Worm (Caenorhabditis elegans) whole organism, L1 larva: ENCODE data around the gene fbxb-55.

ENCODE experiments used
- C04F5.9 ChIP-seq: sonication (generic microtip); optimal IDR thresholded peaks from 2 replicates; lab custom pipeline; 2016; ENCODE audit warnings: missing genetic modification characterization, missing compliant biosample characterization
- C16A3.4 ChIP-seq: fragments of 150-350 bp; optimal IDR thresholded peaks from 2 replicates; lab custom pipeline; 2014; ENCODE audit warnings: missing biosample characterization, missing genetic modification characterization
- F16B12.6 ChIP-seq: fragments of 150-350 bp; optimal IDR thresholded peaks from 2 replicates; lab custom pipeline; 2014; ENCODE audit warnings: missing biosample characterization, missing genetic modification characterization
- aha-1 ChIP-seq: fragments of 150-350 bp; optimal IDR thresholded peaks from 2 replicates; lab custom pipeline; 2014; ENCODE audit warnings: missing biosample characterization, missing genetic modification characterization
- alr-1 ChIP-seq: fragments of 200-800 bp; sonication (Bioruptor generic); optimal IDR thresholded peaks from 2 replicates; lab custom pipeline; 2018; ENCODE audit warnings: borderline replicate concordance, mild to moderate bottlenecking, missing genetic modification characterization, missing compliant biosample characterization
- ceh-8 ChIP-seq: fragments of 200-800 bp; sonication (Bioruptor generic); optimal IDR thresholded peaks from 2 replicates; lab custom pipeline; 2018; ENCODE audit warnings: mild to moderate bottlenecking, missing genetic modification characterization, moderate library complexity, missing compliant biosample characterization
- ceh-90 ChIP-seq: sonication (generic microtip); optimal IDR thresholded peaks from 2 replicates; lab custom pipeline; 2016; ENCODE audit warnings: missing genetic modification characterization, missing compliant biosample characterization
- dpl-1 ChIP-seq, 3 experiments: fragments of 150-350 bp in 2 of 3; sonication (generic microtip) in 1 of 3; optimal IDR thresholded peaks; 2 replicates each; lab custom pipeline; 2014 to 2017; ENCODE audit warnings: missing biosample characterization in 3 of 3, missing genetic modification characterization in 3 of 3, missing genetic modification reagents in 3 of 3
- dsc-1 ChIP-seq: sonication (generic microtip); optimal IDR thresholded peaks from 2 replicates; lab custom pipeline; 2016; ENCODE audit warnings: mild to moderate bottlenecking, missing genetic modification characterization, missing compliant biosample characterization
- efl-3 ChIP-seq: fragments of 200-800 bp; sonication (Bioruptor generic); optimal IDR thresholded peaks from 2 replicates; lab custom pipeline; 2018; ENCODE audit warnings: mild to moderate bottlenecking, missing genetic modification characterization, missing compliant biosample characterization
- egl-13 ChIP-seq: sonication (generic microtip); optimal IDR thresholded peaks from 2 replicates; lab custom pipeline; 2016; ENCODE audit warnings: missing genotype, missing genetic modification reagents, missing genetic modification characterization, missing compliant biosample characterization
- egl-27 ChIP-seq, 2 experiments: fragments of 150-350 bp in 1 of 2; sonication (generic microtip); optimal IDR thresholded peaks; 3 replicates each; lab custom pipeline; 2017 to 2018; ENCODE audit warnings: missing biosample characterization in 2 of 2, missing genetic modification characterization in 2 of 2, missing genetic modification reagents in 2 of 2
- fkh-4 ChIP-seq: sonication (generic microtip); optimal IDR thresholded peaks from 2 replicates; lab custom pipeline; 2016; ENCODE audit warnings: missing compliant biosample characterization, missing genetic modification characterization, borderline replicate concordance
- fkh-8 ChIP-seq: sonication (generic microtip); optimal IDR thresholded peaks from 2 replicates; lab custom pipeline; 2016; ENCODE audit warnings: mild to moderate bottlenecking, missing genetic modification characterization, missing compliant biosample characterization
- fos-1 ChIP-seq: fragments of 150-350 bp; optimal IDR thresholded peaks from 2 replicates; lab custom pipeline; 2014; ENCODE audit warnings: missing biosample characterization, missing genetic modification characterization
- irx-1 ChIP-seq: sonication (generic microtip); optimal IDR thresholded peaks from 2 replicates; lab custom pipeline; 2016; ENCODE audit warnings: missing genetic modification characterization, missing compliant biosample characterization
- isw-1 ChIP-seq: fragments of 200-800 bp; sonication (Bioruptor generic); IDR thresholded peaks from 2 replicates; pipeline ENCODE4 v1.3.6; 2022; ENCODE audit warnings: missing genetic modification characterization, missing compliant biosample characterization
- jun-1 ChIP-seq: fragments of 150-350 bp; optimal IDR thresholded peaks from 2 replicates; lab custom pipeline; 2014; ENCODE audit warnings: missing biosample characterization, missing genetic modification reagents, missing genetic modification characterization
- lin-13 ChIP-seq: fragments of 150-350 bp; optimal IDR thresholded peaks from 2 replicates; lab custom pipeline; 2014; ENCODE audit warnings: missing biosample characterization, missing genetic modification reagents, missing genetic modification characterization
- lin-15B ChIP-seq: fragments of 150-350 bp; sonication (generic microtip); optimal IDR thresholded peaks from 3 replicates; lab custom pipeline; 2014; ENCODE audit warnings: missing biosample characterization, missing genetic modification characterization
- lin-35 ChIP-seq, 2 experiments: fragments of 150-350 bp; optimal IDR thresholded peaks; 2 replicates each; lab custom pipeline; 2014; ENCODE audit warnings: missing biosample characterization in 2 of 2, missing genetic modification characterization in 2 of 2, missing genetic modification reagents in 2 of 2
- lin-39 ChIP-seq: fragments of 150-350 bp; optimal IDR thresholded peaks from 2 replicates; lab custom pipeline; 2014; ENCODE audit warnings: missing biosample characterization, missing genetic modification reagents, missing genetic modification characterization
- lsy-2 ChIP-seq, 2 experiments: fragments of 150-350 bp; optimal IDR thresholded peaks; 2 replicates each; lab custom pipeline; 2014; ENCODE audit warnings: missing biosample characterization in 2 of 2, missing genetic modification characterization in 2 of 2
- mep-1 ChIP-seq: fragments of 150-350 bp; optimal IDR thresholded peaks from 2 replicates; lab custom pipeline; 2014; ENCODE audit warnings: missing biosample characterization, missing genetic modification characterization
- nhr-11 ChIP-seq: fragments of 150-350 bp; optimal IDR thresholded peaks from 2 replicates; lab custom pipeline; 2014; ENCODE audit warnings: missing biosample characterization, missing genetic modification characterization
- nhr-12 ChIP-seq: sonication (generic microtip); optimal IDR thresholded peaks from 2 replicates; lab custom pipeline; 2017; ENCODE audit warnings: missing biosample characterization, missing genetic modification characterization
- nhr-20 ChIP-seq: sonication (generic microtip); optimal IDR thresholded peaks from 2 replicates; lab custom pipeline; 2016; ENCODE audit warnings: mild to moderate bottlenecking, missing genetic modification characterization, missing compliant biosample characterization
- nhr-237 ChIP-seq: fragments of 150-350 bp; optimal IDR thresholded peaks from 2 replicates; lab custom pipeline; 2014; ENCODE audit warnings: missing biosample characterization, missing genetic modification characterization
- nhr-47 ChIP-seq: sonication (generic microtip); optimal IDR thresholded peaks from 2 replicates; lab custom pipeline; 2016; ENCODE audit warnings: mild to moderate bottlenecking, missing genetic modification characterization, moderate library complexity, missing compliant biosample characterization
- nhr-71 ChIP-seq: sonication (generic microtip); optimal IDR thresholded peaks from 2 replicates; lab custom pipeline; 2016; ENCODE audit warnings: mild to moderate bottlenecking, missing genetic modification characterization, moderate library complexity, missing compliant biosample characterization
- nhr-76 ChIP-seq: sonication (generic microtip); optimal IDR thresholded peaks from 2 replicates; lab custom pipeline; 2017; ENCODE audit warnings: missing biosample characterization, missing genetic modification characterization
- nhr-84 ChIP-seq: sonication (generic microtip); optimal IDR thresholded peaks from 2 replicates; lab custom pipeline; 2017; ENCODE audit warnings: missing biosample characterization, missing genetic modification characterization
- nhr-85 ChIP-seq: sonication (generic microtip); peaks from one replicate; lab custom pipeline; 2016; ENCODE audit warnings: missing genetic modification characterization, inconsistent platforms, missing compliant biosample characterization
- pag-3 ChIP-seq: sonication (generic microtip); optimal IDR thresholded peaks from 2 replicates; lab custom pipeline; 2017; ENCODE audit warnings: missing genetic modification characterization, mild to moderate bottlenecking, missing compliant biosample characterization, antibody characterized with exemption, borderline replicate concordance; ENCODE audit not compliant: insufficient read depth
- pax-3 ChIP-seq: fragments of 200-800 bp; sonication (Bioruptor generic); optimal IDR thresholded peaks from 2 replicates; lab custom pipeline; 2018; ENCODE audit warnings: mild to moderate bottlenecking, missing genetic modification characterization, moderate library complexity, missing compliant biosample characterization
- pqm-1 ChIP-seq: sonication (generic microtip); optimal IDR thresholded peaks from 3 replicates; lab custom pipeline; 2017; ENCODE audit warnings: missing biosample characterization, missing genetic modification characterization
- rnt-1 ChIP-seq: sonication (generic microtip); optimal IDR thresholded peaks from 2 replicates; lab custom pipeline; 2016; ENCODE audit warnings: mild to moderate bottlenecking, missing genetic modification characterization, moderate library complexity, missing compliant biosample characterization
- snpc-4 ChIP-seq: fragments of 150-350 bp; optimal IDR thresholded peaks from 2 replicates; lab custom pipeline; 2014; ENCODE audit warnings: missing biosample characterization, missing genetic modification characterization
- sox-4 ChIP-seq: sonication (generic microtip); optimal IDR thresholded peaks from 2 replicates; lab custom pipeline; 2016; ENCODE audit warnings: missing genetic modification characterization, missing compliant biosample characterization
- sptf-1 ChIP-seq: fragments of 150-350 bp; optimal IDR thresholded peaks from 2 replicates; lab custom pipeline; 2014; ENCODE audit warnings: missing biosample characterization, missing genetic modification characterization
- sup-37 ChIP-seq: fragments of 200-800 bp; sonication (Bioruptor generic); optimal IDR thresholded peaks from 2 replicates; lab custom pipeline; 2018; ENCODE audit warnings: mild to moderate bottlenecking, missing genetic modification characterization, missing compliant biosample characterization
- tbx-2 ChIP-seq: sonication (generic microtip); optimal IDR thresholded peaks from 2 replicates; lab custom pipeline; 2016; ENCODE audit warnings: missing genetic modification characterization, missing compliant biosample characterization
- tlp-1 ChIP-seq: fragments of 150-350 bp; optimal IDR thresholded peaks from 2 replicates; lab custom pipeline; 2014; ENCODE audit warnings: missing biosample characterization, missing genetic modification characterization
- unc-130 ChIP-seq: fragments of 150-350 bp; optimal IDR thresholded peaks from 2 replicates; lab custom pipeline; 2017; ENCODE audit warnings: missing biosample characterization, missing genetic modification characterization, inconsistent platforms
- unc-30 ChIP-seq: sonication (generic microtip); optimal IDR thresholded peaks from 2 replicates; lab custom pipeline; 2017; ENCODE audit warnings: missing biosample characterization, missing genetic modification characterization
- unc-62 ChIP-seq: fragments of 150-350 bp; optimal IDR thresholded peaks from 2 replicates; lab custom pipeline; 2014; ENCODE audit warnings: missing biosample characterization, missing genetic modification reagents, missing genetic modification characterization
- zag-1 ChIP-seq: fragments of 150-350 bp; optimal IDR thresholded peaks from 2 replicates; lab custom pipeline; 2014; ENCODE audit warnings: missing biosample characterization, missing genetic modification characterization
- zip-4 ChIP-seq: fragments of 200-800 bp; sonication (Bioruptor generic); optimal IDR thresholded peaks from 2 replicates; lab custom pipeline; 2018; ENCODE audit warnings: mild to moderate bottlenecking, missing genetic modification characterization, moderate library complexity, missing compliant biosample characterization
- ztf-11 ChIP-seq, 2 experiments: sonication (generic microtip); optimal IDR thresholded peaks; 2 replicates each; lab custom pipeline; 2016 to 2017; ENCODE audit warnings: missing genetic modification characterization in 2 of 2, missing biosample characterization in 1 of 2, missing compliant biosample characterization in 1 of 2
- ztf-4 ChIP-seq: fragments of 150-350 bp; optimal IDR thresholded peaks from 2 replicates; lab custom pipeline; 2014; ENCODE audit warnings: missing biosample characterization, missing genetic modification characterization

Gene fbxb-55

ce11 chrIV:4085787-4086262 lies 17.2 kb downstream of the fbxb-55 start, which contains the start of gene C35B1.2 (continued):
- TF ChIP-seq C04F5.9 (tag; lab: Kevin White, UChicago): no peak
- TF ChIP-seq dpl-1 (GFP tag; optimal IDR thresholded peaks at IDR 0.05; lab: Kevin White, UChicago): peak; percentile 2 to 57 (median 54)
- peak; percentile 43 for TF ChIP-seq nhr-71 (tag; lab: Kevin White, UChicago)
- TF ChIP-seq fkh-4 (tag; lab: Kevin White, UChicago): no peak
- peak; percentile 86 for TF ChIP-seq F16B12.6
- peak; percentile 24 for TF ChIP-seq ceh-90
- peak; percentile 43 to 48 for TF ChIP-seq lsy-2 (tag; optimal IDR thresholded peaks at IDR 0.05; lab: Kevin White, UChicago)
- no peak for TF ChIP-seq zag-1 (tag; lab: Kevin White, UChicago)
- TF ChIP-seq nhr-20: peak; percentile 11
- TF ChIP-seq nhr-76: no peak
- peak in 1 of 2 experiments; percentile 17 for TF ChIP-seq lin-35 (GFP tag; optimal IDR thresholded peaks at IDR 0.05; lab: Kevin White, UChicago)
- peak; percentile 63 for TF ChIP-seq nhr-85
- TF ChIP-seq mep-1 (tag; lab: Kevin White, UChicago): peak; percentile 43
- TF ChIP-seq ztf-4 (tag; lab: Kevin White, UChicago): no peak
- TF ChIP-seq snpc-4 (tag; lab: Kevin White, UChicago): no peak
- TF ChIP-seq unc-130 (tag; lab: Kevin White, UChicago): no peak
- TF ChIP-seq ceh-8 (GFP tag; lab: Kevin White, UChicago): no peak
- peak; percentile 43 for TF ChIP-seq nhr-47 (tag; lab: Kevin White, UChicago)
- no peak for TF ChIP-seq sptf-1 (tag; lab: Kevin White, UChicago)
- TF ChIP-seq jun-1 (tag; lab: Kevin White, UChicago): no peak
- no peak for TF ChIP-seq tlp-1 (tag; lab: Kevin White, UChicago)
- no peak for TF ChIP-seq zip-4 (GFP tag; lab: Kevin White, UChicago)
- TF ChIP-seq unc-30 (tag; lab: Kevin White, UChicago): no peak
- TF ChIP-seq pqm-1 (tag; lab: Kevin White, UChicago): no peak
- no peak for TF ChIP-seq alr-1 (tag; lab: Kevin White, UChicago)
- TF ChIP-seq sox-4 (tag; lab: Kevin White, UChicago): no peak
- no peak for TF ChIP-seq egl-27 (tag; optimal IDR thresholded peaks at IDR 0.05; lab: Kevin White, UChicago)
- TF ChIP-seq sup-37: no peak

ce11 chrIV:4093087-4093486 lies 24.5 kb downstream of the fbxb-55 start:
- TF ChIP-seq pqm-1 (tag; lab: Kevin White, UChicago) (no peak), C16A3.4 (tag; lab: Kevin White, UChicago) (peak; percentile 11), ztf-11 (tag; optimal IDR thresholded peaks at IDR 0.05; lab: Kevin White, UChicago) (peak in 1 of 2 experiments; percentile 45), lin-15B (tag; lab: Kevin White, UChicago) (no peak), rnt-1 (tag; lab: Kevin White, UChicago) (peak; percentile 80), nhr-237 (tag; lab: Kevin White, UChicago) (peak; percentile 1), aha-1 (tag; lab: Kevin White, UChicago) (no peak), nhr-11 (tag; lab: Kevin White, UChicago) (peak; percentile 40), fkh-8 (tag; lab: Kevin White, UChicago) (peak; percentile 74), nhr-12 (no peak), sox-4 (tag; lab: Kevin White, UChicago) (no peak), irx-1 (peak; percentile 38), fkh-4 (tag; lab: Kevin White, UChicago) (no peak), mep-1 (tag; lab: Kevin White, UChicago) (peak; percentile 67), fos-1 (peak; percentile 71), egl-13 (tag; lab: Kevin White, UChicago) (peak; percentile 78), lin-39 (peak; percentile 53), nhr-85 (peak; percentile 90), isw-1 (GFP tag; lab: Robert Waterston, UW) (peak; percentile 71), efl-3 (GFP tag; lab: Kevin White, UChicago) (no peak), lsy-2 (tag; optimal IDR thresholded peaks at IDR 0.05; lab: Kevin White, UChicago) (peak; percentile 75 to 77), sptf-1 (tag; lab: Kevin White, UChicago) (no peak), ztf-4 (tag; lab: Kevin White, UChicago) (peak; percentile 70), nhr-84 (tag; lab: Kevin White, UChicago) (no peak), tbx-2 (peak; percentile 80), lin-13 (peak; percentile 32), dpl-1 (GFP tag; optimal IDR thresholded peaks at IDR 0.05; lab: Kevin White, UChicago) (peak; percentile 21 to 58 (median 55)), unc-62 (no peak), dsc-1 (tag; lab: Kevin White, UChicago) (peak; percentile 70), pax-3 (tag; lab: Kevin White, UChicago) (peak; percentile 53), pag-3 (tag; lab: Kevin White, UChicago) (no peak), alr-1 (tag; lab: Kevin White, UChicago) (no peak), ceh-8 (GFP tag; lab: Kevin White, UChicago) (no peak)
